Worm (Caenorhabditis elegans): ENCODE data around the gene Y59A8B.19.
A peak's percentile ranks its signal among the peaks of the same experiment; 100 is the strongest.

Y59A8B.19 gene

ce11 chrV:18014116-18014515 lies 7.1 kb downstream of the Y59A8B.19 start, which contains the start of gene srh-133:
srh-133 (minus strand) TSS chrV:18014216.
- TF ChIP-seq nhr-23 (tag; optimal IDR thresholded peaks at IDR 0.05) (no peak), nhr-28 (tag; optimal IDR thresholded peaks at IDR 0.05) (no peak), egl-5 (tag; optimal IDR thresholded peaks at IDR 0.05) (no peak), ceh-9 (tag; optimal IDR thresholded peaks at IDR 0.05) (no peak), elt-3 (tag; optimal IDR thresholded peaks at IDR 0.05) (no peak), fkh-10 (GFP tag; optimal IDR thresholded peaks at IDR 0.05) (no peak), skn-1 (tag; optimal IDR thresholded peaks at IDR 0.05) (no peak), R02D3.7 (tag; optimal IDR thresholded peaks at IDR 0.05) (no peak)

DNA sequence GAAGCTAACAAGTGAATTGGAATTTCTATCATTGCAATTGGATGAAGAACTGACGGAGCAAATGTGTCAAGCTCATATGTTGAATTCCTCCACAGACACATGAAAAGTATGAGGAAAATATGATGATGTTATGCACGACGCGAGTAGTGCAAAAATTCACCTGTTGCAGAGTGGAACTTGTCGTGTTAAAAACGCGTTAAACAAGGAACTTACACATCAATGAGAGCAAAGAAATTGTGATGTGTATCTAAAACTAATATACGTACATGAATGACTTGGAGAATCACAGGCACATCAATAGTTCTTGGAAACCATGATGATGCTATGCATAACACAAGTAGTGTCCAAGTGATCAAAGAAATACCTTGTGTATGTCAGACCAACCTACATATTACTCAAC lies 10.2 kb downstream of the Y59A8B.19 start, which contains the start of gene srh-134:
srh-134 (minus strand) TSS at position 101 of the 400 bp plus-strand sequence.
- TF ChIP-seq daf-12 (tag; optimal IDR thresholded peaks at IDR 0.05) (no peak), nhr-12 (tag; optimal IDR thresholded peaks at IDR 0.05) (no peak), sea-2 (GFP tag; optimal IDR thresholded peaks at IDR 0.05) (no peak), mdl-1 (tag; optimal IDR thresholded peaks at IDR 0.05) (no peak), fkh-2 (tag; optimal IDR thresholded peaks at IDR 0.05) (no peak), mml-1 (tag; optimal IDR thresholded peaks at IDR 0.05) (no peak), eor-1 (tag; optimal IDR thresholded peaks at IDR 0.05) (no peak), ztf-4 (tag; optimal IDR thresholded peaks at IDR 0.05) (no peak), pqm-1 (tag; optimal IDR thresholded peaks at IDR 0.05) (no peak), elt-1 (tag; optimal IDR thresholded peaks at IDR 0.05) (no peak), nhr-23 (tag; optimal IDR thresholded peaks at IDR 0.05) (no peak)

ce11 chrV:18021464-18021863 lies 14.4 kb downstream of the Y59A8B.19 start:
- TF ChIP-seq nhr-23 (tag; optimal IDR thresholded peaks at IDR 0.05) (no peak), elt-3 (tag; optimal IDR thresholded peaks at IDR 0.05) (no peak), unc-39 (tag; optimal IDR thresholded peaks at IDR 0.05) (no peak), snpc-4 (tag; optimal IDR thresholded peaks at IDR 0.05) (peak; percentile 36), jun-1 (tag; optimal IDR thresholded peaks at IDR 0.05) (no peak), tbx-2 (tag; optimal IDR thresholded peaks at IDR 0.05) (no peak), unc-62 (GFP tag; optimal IDR thresholded peaks at IDR 0.05) (no peak), nhr-28 (tag; optimal IDR thresholded peaks at IDR 0.05) (no peak), nhr-77 (tag; optimal IDR thresholded peaks at IDR 0.05) (no peak), mdl-1 (tag; optimal IDR thresholded peaks at IDR 0.05) (no peak), ztf-11 (tag; optimal IDR thresholded peaks at IDR 0.05) (no peak), fos-1 (tag; optimal IDR thresholded peaks at IDR 0.05) (no peak), lin-15B (tag; optimal IDR thresholded peaks at IDR 0.05) (peak; percentile 40), ztf-4 (tag; optimal IDR thresholded peaks at IDR 0.05) (no peak), egl-5 (tag; optimal IDR thresholded peaks at IDR 0.05) (no peak)

DNA sequence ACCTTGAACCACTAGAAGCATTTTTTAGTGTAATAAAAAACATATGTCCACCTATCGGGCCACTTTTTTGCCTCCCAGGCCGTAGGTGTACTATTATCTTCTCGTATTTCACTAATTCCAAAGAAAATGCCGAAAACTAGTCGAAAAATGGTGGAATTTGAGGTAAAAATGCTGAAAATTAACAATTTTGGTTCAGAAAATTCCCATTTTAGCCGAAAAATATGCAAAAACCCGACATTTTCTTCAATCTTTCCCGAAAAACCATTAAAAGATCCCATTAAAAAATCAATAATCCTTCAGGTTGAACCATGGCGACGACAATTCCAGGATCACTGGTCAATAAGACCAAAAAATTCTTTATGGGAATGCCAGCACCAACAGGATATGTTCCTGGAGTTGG lies 15.1 kb downstream of the Y59A8B.19 start, which contains the start of gene prp-6:
prp-6 (plus strand) TSS at position 301 of the 400 bp plus-strand sequence.
- TF ChIP-seq nhr-43 (tag; optimal IDR thresholded peaks at IDR 0.05; ENCODE audit: poor library complexity, severe bottlenecking), result no peak
- TF ChIP-seq skn-1 (tag; optimal IDR thresholded peaks at IDR 0.05), result no peak
- no peak for TF ChIP-seq unc-39 (tag; optimal IDR thresholded peaks at IDR 0.05)
- no peak for TF ChIP-seq nhr-11 (tag; optimal IDR thresholded peaks at IDR 0.05)
- TF ChIP-seq nhr-237 (tag; optimal IDR thresholded peaks at IDR 0.05), result no peak
- TF ChIP-seq nhr-77 (tag; optimal IDR thresholded peaks at IDR 0.05), result no peak
- TF ChIP-seq ama-1 (optimal IDR thresholded peaks at IDR 0.05), result no peak
- no peak for TF ChIP-seq lin-39 (tag; optimal IDR thresholded peaks at IDR 0.05)
- no peak for TF ChIP-seq sea-2 (GFP tag; optimal IDR thresholded peaks at IDR 0.05)
- TF ChIP-seq ceh-9 (tag; optimal IDR thresholded peaks at IDR 0.05), result no peak
- no peak for TF ChIP-seq nhr-67 (tag; optimal IDR thresholded peaks at IDR 0.05)
- no peak for TF ChIP-seq nhr-28 (tag; optimal IDR thresholded peaks at IDR 0.05)

ce11 chrV:18043271-18043670 lies 36.2 kb downstream of the Y59A8B.19 start, which contains the start of gene ebp-1:
ebp-1 (plus strand) TSS chrV:18043571.
- no peak for TF ChIP-seq nfya-1 (tag; optimal IDR thresholded peaks at IDR 0.05; ENCODE audit: insufficient read depth)
- TF ChIP-seq eor-1 (tag; optimal IDR thresholded peaks at IDR 0.05), result no peak
- no peak for TF ChIP-seq mml-1 (tag; optimal IDR thresholded peaks at IDR 0.05)
- no peak for TF ChIP-seq nhr-77 (tag; optimal IDR thresholded peaks at IDR 0.05)
- TF ChIP-seq mdl-1 (tag; optimal IDR thresholded peaks at IDR 0.05), result no peak
- no peak for TF ChIP-seq ceh-82 (tag; optimal IDR thresholded peaks at IDR 0.05)
- TF ChIP-seq elt-3 (tag; optimal IDR thresholded peaks at IDR 0.05), result no peak
- TF ChIP-seq nhr-43 (tag; optimal IDR thresholded peaks at IDR 0.05; ENCODE audit: poor library complexity, severe bottlenecking), result no peak
- no peak for TF ChIP-seq nhr-67 (tag; optimal IDR thresholded peaks at IDR 0.05)
- TF ChIP-seq fkh-10 (GFP tag; optimal IDR thresholded peaks at IDR 0.05), result no peak
- TF ChIP-seq nhr-28 (tag; optimal IDR thresholded peaks at IDR 0.05), result no peak
- no peak for TF ChIP-seq ceh-28 (tag; optimal IDR thresholded peaks at IDR 0.05)
- no peak for TF ChIP-seq sea-2 (GFP tag; optimal IDR thresholded peaks at IDR 0.05)
- no peak for TF ChIP-seq pqm-1 (tag; optimal IDR thresholded peaks at IDR 0.05)
- TF ChIP-seq ztf-11 (tag; optimal IDR thresholded peaks at IDR 0.05), result no peak
- no peak for TF ChIP-seq lin-39 (tag; optimal IDR thresholded peaks at IDR 0.05)
